Fruit fly (Drosophila melanogaster) S2 (cell line): ENCODE data around the gene CG11068.

Experiments used
- CG8478 ChIP-seq: fragments of >200 bp; optimal IDR thresholded peaks from 2 replicates; lab custom pipeline; 2018
- CTCF ChIP-seq, 2 experiments: fragments of >200 bp; optimal IDR thresholded peaks; 2 replicates each; lab custom pipeline; 2018

DNA sequence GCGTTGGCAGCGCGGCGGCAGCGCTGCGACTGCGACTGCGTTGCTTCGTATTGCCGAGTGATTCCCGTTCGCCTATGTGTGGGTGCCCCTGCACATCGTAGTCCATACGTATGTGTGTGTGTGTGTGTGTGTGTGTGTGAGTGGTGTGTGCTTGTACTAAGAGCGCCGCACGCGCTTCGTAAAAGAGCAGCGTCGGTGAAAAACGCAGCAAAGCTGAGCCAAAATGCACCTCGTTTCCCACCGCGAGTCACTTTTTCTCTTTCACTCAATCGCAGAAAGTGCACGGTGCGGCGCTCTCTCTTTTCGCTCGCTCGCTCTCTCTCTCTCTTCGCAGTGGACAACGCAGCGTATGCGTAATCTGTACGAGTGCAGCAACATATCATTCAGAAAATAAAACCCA lies 31.5 kb downstream of the CG11068 start:
- no peak for TF ChIP-seq CTCF (optimal IDR thresholded peaks at IDR 0.05; lab: Kevin White, UChicago)
- no peak for TF ChIP-seq CG8478
